Fruit fly (Drosophila melanogaster) whole organism, embryonic: ENCODE results near the gene NitFhit.
A peak's percentile ranks its signal among the peaks of the same experiment; 100 is the strongest.

Source experiments
- Antp ChIP-seq: fragments of 200-800 bp; sonication (Bioruptor generic); optimal IDR thresholded peaks from 3 replicates; lab custom pipeline; 2016; ENCODE audit warnings: missing biosample characterization, missing genetic modification characterization
- B-H2 ChIP-seq: fragments of 200-800 bp; sonication (Bioruptor generic); optimal IDR thresholded peaks from 2 replicates; lab custom pipeline; 2018; ENCODE audit warnings: missing biosample characterization, mild to moderate bottlenecking, missing genetic modification characterization
- CG11456 ChIP-seq: fragments of 200-800 bp; sonication (Bioruptor generic); IDR thresholded peaks from 3 replicates; pipeline ENCODE4 v1.3.6; 2022; ENCODE audit warnings: missing biosample characterization, missing genetic modification characterization
- CG11723 ChIP-seq: fragments of 200-800 bp; sonication (Bioruptor generic); optimal IDR thresholded peaks from 2 replicates; lab custom pipeline; 2017; ENCODE audit warnings: missing biosample characterization, mild to moderate bottlenecking, missing genetic modification characterization
- CG13424 ChIP-seq: fragments of 200-800 bp; sonication (Bioruptor generic); optimal IDR thresholded peaks from 2 replicates; lab custom pipeline; 2019; ENCODE audit warnings: missing biosample characterization, mild to moderate bottlenecking, missing genetic modification characterization, moderate library complexity
- CG13894 ChIP-seq: fragments of 200-800 bp; sonication (Bioruptor generic); optimal IDR thresholded peaks from 3 replicates; lab custom pipeline; 2018; ENCODE audit warnings: missing biosample characterization, mild to moderate bottlenecking, missing genetic modification characterization, moderate library complexity
- CG14441 ChIP-seq: fragments of 200-800 bp; sonication (Bioruptor generic); IDR thresholded peaks from 2 replicates; pipeline ENCODE4 v1.3.6; 2022; ENCODE audit warnings: missing biosample characterization, missing genetic modification characterization
- CG14860 ChIP-seq: fragments of 200-800 bp; sonication (Bioruptor generic); IDR thresholded peaks from 3 replicates; pipeline ENCODE4 v1.3.6; 2022; ENCODE audit warnings: missing biosample characterization, missing genetic modification characterization; ENCODE audit not compliant: partially characterized antibody
- CG15269 ChIP-seq: fragments of 200-800 bp; sonication (Bioruptor generic); optimal IDR thresholded peaks from 2 replicates; lab custom pipeline; 2018; ENCODE audit warnings: missing biosample characterization, mild to moderate bottlenecking, missing genetic modification characterization, moderate library complexity
- CG1603 ChIP-seq: fragments of 200-800 bp; sonication (Bioruptor generic); optimal IDR thresholded peaks from 2 replicates; lab custom pipeline; 2019; ENCODE audit warnings: missing biosample characterization, mild to moderate bottlenecking, missing genetic modification characterization, moderate library complexity
- CG16815 ChIP-seq: fragments of 200-800 bp; sonication (Bioruptor generic); optimal IDR thresholded peaks from 3 replicates; lab custom pipeline; 2017; ENCODE audit warnings: missing biosample characterization, mild to moderate bottlenecking, missing genetic modification characterization
- CG32532 ChIP-seq: fragments of 200-800 bp; sonication (Bioruptor generic); IDR thresholded peaks from 2 replicates; pipeline ENCODE4 v1.3.6; 2022; ENCODE audit warnings: missing biosample characterization, missing genetic modification characterization
- CG3281 ChIP-seq: fragments of 200-800 bp; sonication (Bioruptor generic); optimal IDR thresholded peaks from 3 replicates; lab custom pipeline; 2017; ENCODE audit warnings: missing biosample characterization, mild to moderate bottlenecking, missing genetic modification characterization
- CG34376 ChIP-seq: fragments of 200-800 bp; sonication (Bioruptor generic); optimal IDR thresholded peaks from 2 replicates; lab custom pipeline; 2018; ENCODE audit warnings: missing biosample characterization, mild to moderate bottlenecking, missing genetic modification characterization
- CG3726 ChIP-seq: fragments of 200-800 bp; sonication (Bioruptor generic); IDR thresholded peaks from 3 replicates; pipeline ENCODE4, ENCODE4 v1.3.6; 2022; ENCODE audit warnings: missing biosample characterization, missing genetic modification characterization
- CG4424 ChIP-seq: fragments of 200-800 bp; sonication (Bioruptor generic); optimal IDR thresholded peaks from 3 replicates; lab custom pipeline; 2016; ENCODE audit warnings: missing biosample characterization, missing genetic modification characterization
- CG7745 ChIP-seq: fragments of 200-800 bp; sonication (Bioruptor generic); optimal IDR thresholded peaks from 2 replicates; lab custom pipeline; 2018; ENCODE audit warnings: missing biosample characterization, mild to moderate bottlenecking, missing genetic modification characterization, moderate library complexity
- CG7786 ChIP-seq: fragments of 200-800 bp; sonication (Bioruptor generic); optimal IDR thresholded peaks from 2 replicates; lab custom pipeline; 2016; ENCODE audit warnings: missing biosample characterization, missing genetic modification characterization
- CrebB ChIP-seq: fragments of 200-800 bp; sonication (Bioruptor generic); optimal IDR thresholded peaks from 3 replicates; lab custom pipeline; 2018; ENCODE audit warnings: missing biosample characterization, mild to moderate bottlenecking, missing genetic modification characterization
- D ChIP-seq, 2 experiments: fragments of 200-800 bp in 1 of 2; fragments of >200 bp in 1 of 2; sonication (Bioruptor generic) in 1 of 2; optimal IDR thresholded peaks; 2 replicates in 1 of 2; 3 replicates in 1 of 2; lab custom pipeline; 2017; ENCODE audit warnings: mild to moderate bottlenecking in 1 of 2, missing biosample characterization in 1 of 2, missing genetic modification characterization in 1 of 2, missing genetic modification reagents in 1 of 2
- Doc3 ChIP-seq: fragments of 200-800 bp; sonication (Bioruptor generic); IDR thresholded peaks from 3 replicates; pipeline ENCODE4 v1.3.6; 2022; ENCODE audit warnings: missing biosample characterization, missing genetic modification characterization; ENCODE audit not compliant: partially characterized antibody
- Fer2 ChIP-seq: fragments of 200-800 bp; sonication (Bioruptor generic); optimal IDR thresholded peaks from 2 replicates; lab custom pipeline; 2018; ENCODE audit warnings: missing biosample characterization, mild to moderate bottlenecking, missing genetic modification characterization, moderate library complexity
- HLH3B ChIP-seq: fragments of 200-800 bp; sonication (Bioruptor generic); IDR thresholded peaks from 2 replicates; pipeline ENCODE4 v1.3.6; 2022; ENCODE audit warnings: missing biosample characterization, missing genetic modification characterization
- Hand ChIP-seq: fragments of 200-800 bp; sonication (Bioruptor generic); optimal IDR thresholded peaks from 2 replicates; lab custom pipeline; 2017; ENCODE audit warnings: mild to moderate bottlenecking, missing biosample characterization, missing genetic modification reagents, missing genetic modification characterization
- Hr39 ChIP-seq: fragments of >200 bp; optimal IDR thresholded peaks from 2 replicates; lab custom pipeline; 2017
- Jarid2 ChIP-seq: fragments of 200-800 bp; sonication (Bioruptor generic); optimal IDR thresholded peaks from 3 replicates; lab custom pipeline; 2017; ENCODE audit warnings: mild to moderate bottlenecking, missing biosample characterization, missing genetic modification reagents, missing genetic modification characterization
- MESR4 ChIP-seq: fragments of 200-800 bp; sonication (Bioruptor generic); optimal IDR thresholded peaks from 2 replicates; lab custom pipeline; 2018; ENCODE audit warnings: missing biosample characterization, mild to moderate bottlenecking, missing genetic modification characterization, moderate library complexity
- Mes4 ChIP-seq: fragments of 200-800 bp; sonication (Bioruptor generic); optimal IDR thresholded peaks from 2 replicates; lab custom pipeline; 2016; ENCODE audit warnings: missing biosample characterization, missing genetic modification characterization
- Myb ChIP-seq: fragments of 200-800 bp; sonication (Bioruptor generic); optimal IDR thresholded peaks from 2 replicates; lab custom pipeline; 2016; ENCODE audit warnings: missing biosample characterization, missing genetic modification characterization
- Ssrp ChIP-seq: fragments of 200-800 bp; sonication (Bioruptor generic); optimal IDR thresholded peaks from 2 replicates; lab custom pipeline; 2018; ENCODE audit warnings: missing biosample characterization, mild to moderate bottlenecking, missing genetic modification characterization, moderate library complexity
- ap ChIP-seq: fragments of 200-800 bp; sonication (Bioruptor generic); IDR thresholded peaks from 2 replicates; pipeline ENCODE4 v1.3.6; 2022; ENCODE audit warnings: missing biosample characterization, missing genetic modification characterization
- az2 ChIP-seq: fragments of 200-800 bp; sonication (Bioruptor generic); optimal IDR thresholded peaks from 3 replicates; lab custom pipeline; 2016; ENCODE audit warnings: missing biosample characterization, missing genetic modification characterization
- caup ChIP-seq: fragments of 200-800 bp; sonication (Bioruptor generic); optimal IDR thresholded peaks from 3 replicates; lab custom pipeline; 2017; ENCODE audit warnings: missing biosample characterization, mild to moderate bottlenecking, missing genetic modification characterization, moderate library complexity; ENCODE audit not compliant: severe bottlenecking
- dmrt99B ChIP-seq: fragments of 200-800 bp; sonication (Bioruptor generic); optimal IDR thresholded peaks from 2 replicates; lab custom pipeline; 2018; ENCODE audit warnings: missing biosample characterization, mild to moderate bottlenecking, missing genetic modification characterization, moderate library complexity
- gro ChIP-seq: fragments of 200-800 bp; sonication (Bioruptor generic); optimal IDR thresholded peaks from 2 replicates; lab custom pipeline; 2016; ENCODE audit warnings: missing biosample characterization, missing genetic modification characterization
- gsb ChIP-seq: fragments of 200-800 bp; sonication (Bioruptor generic); IDR thresholded peaks from 2 replicates; pipeline ENCODE4 v1.3.6; 2022; ENCODE audit warnings: missing biosample characterization, missing genetic modification characterization
- jing ChIP-seq: fragments of 200-800 bp; sonication (Bioruptor generic); optimal IDR thresholded peaks from 2 replicates; lab custom pipeline; 2018; ENCODE audit warnings: missing biosample characterization, mild to moderate bottlenecking, missing genetic modification characterization
- ken ChIP-seq: fragments of 200-800 bp; sonication (Bioruptor generic); IDR thresholded peaks from 3 replicates; pipeline ENCODE4 v1.3.6; 2022; ENCODE audit warnings: missing biosample characterization, missing genetic modification characterization
- kni ChIP-seq: fragments of 200-800 bp; sonication (Bioruptor generic); optimal IDR thresholded peaks from 3 replicates; lab custom pipeline; 2017; ENCODE audit warnings: mild to moderate bottlenecking, missing biosample characterization, missing genetic modification reagents, missing genetic modification characterization
- lab ChIP-seq: fragments of 200-800 bp; sonication (Bioruptor generic); optimal IDR thresholded peaks from 3 replicates; lab custom pipeline; 2017; ENCODE audit warnings: missing biosample characterization, missing genetic modification characterization, mild to moderate bottlenecking, moderate library complexity, missing genetic modification reagents
- lola ChIP-seq, 3 experiments: fragments of >200 bp in 2 of 3; fragments of 200-800 bp in 1 of 3; sonication (Bioruptor generic) in 1 of 3; optimal IDR thresholded peaks; 2 replicates each; lab custom pipeline; 2017 to 2019; ENCODE audit warnings: missing biosample characterization in 3 of 3, missing genetic modification characterization in 3 of 3, mild to moderate bottlenecking in 1 of 3, moderate library complexity in 1 of 3
- luna ChIP-seq: fragments of 200-800 bp; sonication (Bioruptor generic); optimal IDR thresholded peaks from 2 replicates; lab custom pipeline; 2016; ENCODE audit warnings: missing biosample characterization, missing genetic modification characterization
- oc ChIP-seq: fragments of 200-800 bp; sonication (Bioruptor generic); optimal IDR thresholded peaks from 2 replicates; lab custom pipeline; 2018; ENCODE audit warnings: missing biosample characterization, mild to moderate bottlenecking, missing genetic modification characterization, moderate library complexity
- row ChIP-seq: fragments of 200-800 bp; sonication (Bioruptor generic); IDR thresholded peaks from 3 replicates; pipeline ENCODE4 v1.3.6; 2022; ENCODE audit warnings: missing biosample characterization, missing genetic modification characterization
- scrt ChIP-seq: fragments of 200-800 bp; sonication (Bioruptor generic); optimal IDR thresholded peaks from 2 replicates; lab custom pipeline; 2018; ENCODE audit warnings: missing biosample characterization, mild to moderate bottlenecking, missing genetic modification characterization, moderate library complexity
- sug ChIP-seq: fragments of 200-800 bp; optimal IDR thresholded peaks from 2 replicates; lab custom pipeline; 2019; ENCODE audit warnings: missing biosample characterization, mild to moderate bottlenecking, missing genetic modification characterization, moderate library complexity
- tll ChIP-seq, 2 experiments: fragments of 200-800 bp in 1 of 2; fragments of >200 bp in 1 of 2; sonication (Bioruptor generic) in 1 of 2; optimal IDR thresholded peaks; 2 replicates each; lab custom pipeline; 2017 to 2019; ENCODE audit warnings: missing biosample characterization in 2 of 2, missing genetic modification characterization in 2 of 2, mild to moderate bottlenecking in 1 of 2, moderate library complexity in 1 of 2
- vfl ChIP-seq: fragments of 200-800 bp; sonication (Bioruptor generic); optimal IDR thresholded peaks from 2 replicates; lab custom pipeline; 2016; ENCODE audit warnings: missing biosample characterization, missing genetic modification characterization
- yki ChIP-seq: fragments of >200 bp; optimal IDR thresholded peaks from 3 replicates; lab custom pipeline; 2018

NitFhit gene

DNA sequence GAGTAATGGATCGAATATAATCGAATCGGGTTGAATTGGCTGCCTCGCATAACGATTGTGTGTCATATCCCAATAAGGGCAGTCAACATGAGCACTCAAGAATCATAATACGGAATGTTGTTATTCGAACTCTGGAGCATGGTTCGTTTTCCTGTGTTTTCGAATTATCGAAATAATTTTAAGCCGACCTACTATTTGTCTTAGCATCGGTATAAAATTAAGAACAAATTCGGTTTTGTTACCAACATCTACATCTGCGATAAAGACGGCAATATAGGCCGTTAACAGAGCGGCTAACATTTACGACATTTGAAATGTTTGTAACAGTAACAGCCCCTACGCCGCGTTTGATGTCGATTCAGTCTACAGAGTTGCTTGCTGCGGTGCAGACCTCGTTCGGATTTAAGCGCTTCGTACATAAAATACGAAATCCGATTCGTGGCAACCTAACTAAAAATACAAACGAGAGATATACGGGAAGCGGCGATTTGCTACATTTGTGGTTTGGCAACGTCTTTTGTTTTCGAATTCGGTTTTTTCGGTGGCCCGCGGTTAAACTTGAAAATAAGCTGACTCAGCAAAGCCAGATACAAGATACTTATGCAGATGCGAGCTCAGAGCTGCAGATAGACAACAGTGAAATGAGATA, 43.0 kb upstream of the NitFhit start (continued):
- TF ChIP-seq ken (GFP tag; lab: Robert Waterston, UW) (peak; percentile 14; the same call in 1 of the 3 replicates), CG14860 (GFP tag; lab: Robert Waterston, UW) (no peak), CG15269 (tag; lab: Kevin White, UChicago) (peak; percentile 26), scrt (no peak), yki (lab: Kevin White, UChicago) (no peak), oc (tag; lab: Kevin White, UChicago) (peak; percentile 65), tll (GFP tag; optimal IDR thresholded peaks at IDR 0.05; lab: Kevin White, UChicago) (no peak), ap (GFP tag; lab: Robert Waterston, UW) (no peak), Doc3 (no peak), kni (peak; percentile 48), vfl (no peak), CG13424 (tag; lab: Kevin White, UChicago) (no peak), gro (GFP tag; lab: Kevin White, UChicago) (peak; percentile 61), B-H2 (GFP tag; lab: Kevin White, UChicago) (peak; percentile 38), Fer2 (tag; lab: Kevin White, UChicago) (no peak), D (optimal IDR thresholded peaks at IDR 0.05; lab: Kevin White, UChicago) (no peak), D (GFP tag; optimal IDR thresholded peaks at IDR 0.05; lab: Kevin White, UChicago) (no peak), CG3281 (peak; percentile 46), Ssrp (tag; lab: Kevin White, UChicago) (no peak), sug (tag; lab: Kevin White, UChicago) (peak; percentile 60), CG1603 (peak; percentile 7), Jarid2 (GFP tag; lab: Kevin White, UChicago) (peak; percentile 95), az2 (no peak), Myb (GFP tag; lab: Kevin White, UChicago) (no peak), CG14441 (GFP tag; lab: Robert Waterston, UW) (no peak), CG13894 (tag; lab: Kevin White, UChicago) (peak; percentile 79), dmrt99B (tag; lab: Kevin White, UChicago) (no peak), luna (GFP tag; lab: Kevin White, UChicago) (no peak), Antp (no peak), CG11723 (no peak), MESR4 (no peak), CG16815 (GFP tag; lab: Kevin White, UChicago) (no peak), HLH3B (GFP tag; lab: Robert Waterston, UW) (no peak), lola (GFP tag; optimal IDR thresholded peaks at IDR 0.05; lab: Kevin White, UChicago) (no peak), CG7745 (no peak), CG32532 (GFP tag; lab: Robert Waterston, UW) (no peak), CG4424 (no peak), CG11456 (GFP tag; lab: Robert Waterston, UW) (no peak), CrebB (tag; lab: Kevin White, UChicago) (no peak), caup (GFP tag; lab: Kevin White, UChicago) (peak; percentile 8), Hand (GFP tag; lab: Kevin White, UChicago) (peak; percentile 23), row (no peak), CG34376 (peak; percentile 78), lab (GFP tag; lab: Kevin White, UChicago) (peak; percentile 61), Hr39 (lab: Kevin White, UChicago) (no peak), gsb (GFP tag; lab: Robert Waterston, UW) (no peak), CG7786 (GFP tag; lab: Kevin White, UChicago) (no peak), Mes4 (GFP tag; lab: Kevin White, UChicago) (no peak), CG3726 (GFP tag; lab: Robert Waterston, UW) (no peak), jing (GFP tag; lab: Kevin White, UChicago) (no peak)
